Worm (Caenorhabditis elegans) whole organism, L2 larva: Measurements from ENCODE around the gene nhr-102.

Experiments
- ZK546.5 ChIP-seq: sonication (generic microtip); optimal IDR thresholded peaks from 2 replicates; lab custom pipeline; 2017; ENCODE audit warnings: missing biosample characterization, missing genetic modification characterization
- dmd-4 ChIP-seq: sonication (generic microtip); optimal IDR thresholded peaks from 2 replicates; lab custom pipeline; 2017; ENCODE audit warnings: missing biosample characterization, missing genetic modification characterization
- nhr-10 ChIP-seq: sonication (generic microtip); optimal IDR thresholded peaks from 2 replicates; lab custom pipeline; 2017; ENCODE audit warnings: missing biosample characterization, missing genetic modification characterization
- nhr-12 ChIP-seq: fragments of 150-350 bp; optimal IDR thresholded peaks from 2 replicates; lab custom pipeline; 2014; ENCODE audit warnings: missing biosample characterization, missing genetic modification characterization
- unc-55 ChIP-seq: fragments of 150-350 bp; sonication (generic microtip); optimal IDR thresholded peaks from 3 replicates; lab custom pipeline; 2014; ENCODE audit warnings: missing biosample characterization, missing genetic modification reagents, missing genetic modification characterization
- ztf-11 ChIP-seq: sonication (generic microtip); optimal IDR thresholded peaks from 2 replicates; lab custom pipeline; 2017; ENCODE audit warnings: missing biosample characterization, missing genetic modification characterization

DNA sequence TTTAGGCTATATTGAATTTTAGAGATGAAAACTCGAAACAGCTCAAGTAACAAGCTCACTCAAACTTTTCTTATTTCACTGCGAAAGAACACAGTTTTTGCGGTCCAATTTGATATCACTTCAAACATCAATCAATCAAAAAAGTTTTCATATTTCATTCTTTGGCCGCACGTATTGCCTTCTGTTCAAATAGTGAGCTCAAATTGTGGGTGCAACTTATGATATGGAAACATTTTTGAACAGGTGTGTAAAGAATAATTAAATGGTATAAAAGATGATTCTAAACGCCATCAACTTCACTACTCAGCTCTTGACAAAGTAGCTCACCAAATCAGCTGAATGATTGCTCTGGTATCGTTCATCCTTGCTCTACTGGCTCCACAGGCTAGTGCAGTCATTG is 23.5 kb upstream of the nhr-102 start, which contains the start of gene T06C12.14:
- TF ChIP-seq dmd-4 (tag; lab: Kevin White, UChicago) = no peak
- TF ChIP-seq ZK546.5 (tag; lab: Kevin White, UChicago) = no peak
- no peak for TF ChIP-seq nhr-10 (tag; lab: Kevin White, UChicago)
- no peak for TF ChIP-seq ztf-11
- TF ChIP-seq unc-55 (GFP tag; lab: Kevin White, UChicago) = no peak
- TF ChIP-seq nhr-12 (tag; lab: Kevin White, UChicago) = no peak
